Fruit fly (Drosophila melanogaster) Kc167 (cell line): ENCODE measurements around the gene CG4360.

Source experiments
- Myc ChIP-seq: fragments of >200 bp; optimal IDR thresholded peaks from 2 replicates; lab custom pipeline; 2017; ENCODE audit warnings: missing external identifiers
- Sin3A ChIP-seq: fragments of >200 bp; optimal IDR thresholded peaks from 2 replicates; lab custom pipeline; 2018; ENCODE audit warnings: missing external identifiers
- h ChIP-seq: fragments of >200 bp; optimal IDR thresholded peaks from 3 replicates; lab custom pipeline; 2018; ENCODE audit warnings: missing external identifiers
- insv ChIP-seq: fragments of >200 bp; optimal IDR thresholded peaks from 3 replicates; lab custom pipeline; 2018; ENCODE audit warnings: missing external identifiers
- psq ChIP-seq: fragments of >200 bp; optimal IDR thresholded peaks from 2 replicates; lab custom pipeline; 2017; ENCODE audit warnings: missing external identifiers

- no peak for TF ChIP-seq Myc (lab: Kevin White, UChicago)
- no peak for TF ChIP-seq Sin3A (lab: Kevin White, UChicago)
- TF ChIP-seq insv (lab: Kevin White, UChicago) = no peak
- no peak for TF ChIP-seq h (lab: Kevin White, UChicago)
- no peak for TF ChIP-seq psq (lab: Kevin White, UChicago)
Observed at dm6 chr3R:20276760-20277159, 51.0 kb downstream of the CG4360 start.
